Fruit fly (Drosophila melanogaster): ENCODE measurements around the gene INPP5E.
A peak's percentile ranks its signal among the peaks of the same experiment; 100 is the strongest.

Gene INPP5E

dm6 chr3L:12271195-12271618 is 6.2 kb upstream of the INPP5E start, which contains the start of gene Pbgs (continued):
- TF ChIP-seq D (optimal IDR thresholded peaks at IDR 0.05) (no peak), D (GFP tag; optimal IDR thresholded peaks at IDR 0.05) (no peak), ranshi (GFP tag; IDR thresholded peaks at IDR 0.05) (peak; percentile 8; the same call in 1 of the 2 replicates), CG12391 (tag; optimal IDR thresholded peaks at IDR 0.05) (peak; percentile 52), CG14965 (GFP tag; optimal IDR thresholded peaks at IDR 0.05; ENCODE audit: borderline replicate concordance) (no peak), pum (GFP tag; optimal IDR thresholded peaks at IDR 0.05) (no peak), zfh2 (GFP tag; optimal IDR thresholded peaks at IDR 0.05) (no peak), z (GFP tag; IDR thresholded peaks at IDR 0.05) (no peak), insv (GFP tag; optimal IDR thresholded peaks at IDR 0.05) (no peak), lbe (GFP tag; optimal IDR thresholded peaks at IDR 0.05) (peak; percentile 38), CG14860 (GFP tag; IDR thresholded peaks at IDR 0.05; ENCODE audit: partially characterized antibody) (no peak), vnd (GFP tag; IDR thresholded peaks at IDR 0.05; ENCODE audit: partially characterized antibody) (no peak), CG13775 (GFP tag; optimal IDR thresholded peaks at IDR 0.05) (no peak), crol (GFP tag; IDR thresholded peaks at IDR 0.05) (no peak), MESR4 (GFP tag; optimal IDR thresholded peaks at IDR 0.05) (peak; percentile 62), H2.0 (GFP tag; IDR thresholded peaks at IDR 0.05) (peak; percentile 20), Doc3 (GFP tag; IDR thresholded peaks at IDR 0.05; ENCODE audit: partially characterized antibody) (no peak), B-H2 (GFP tag; optimal IDR thresholded peaks at IDR 0.05) (no peak), schlank (tag; optimal IDR thresholded peaks at IDR 0.05) (no peak), Fer3 (tag; optimal IDR thresholded peaks at IDR 0.05) (peak; percentile 70), CG9215 (GFP tag; IDR thresholded peaks at IDR 0.05) (no peak), CG16779 (GFP tag; IDR thresholded peaks at IDR 0.05) (no peak), CG7271 (tag; optimal IDR thresholded peaks at IDR 0.05) (peak; percentile 72), CG6175 (GFP tag; IDR thresholded peaks at IDR 0.05) (no peak), CG7786 (GFP tag; optimal IDR thresholded peaks at IDR 0.05) (no peak), p53 (GFP tag; optimal IDR thresholded peaks at IDR 0.05) (no peak), Abd-B (GFP tag; optimal IDR thresholded peaks at IDR 0.05) (no peak), tin (GFP tag; optimal IDR thresholded peaks at IDR 0.05) (no peak), CG12299 (tag; optimal IDR thresholded peaks at IDR 0.05) (peak; percentile 22), Bdp1 (GFP tag; optimal IDR thresholded peaks at IDR 0.05) (no peak), Rx (GFP tag; IDR thresholded peaks at IDR 0.05) (no peak), dpn (GFP tag; optimal IDR thresholded peaks at IDR 0.05) (no peak), emc (GFP tag; optimal IDR thresholded peaks at IDR 0.05) (no peak), Poxn (GFP tag; IDR thresholded peaks at IDR 0.05) (no peak), ara (GFP tag; IDR thresholded peaks at IDR 0.05) (no peak), dimm (GFP tag; IDR thresholded peaks at IDR 0.05) (no peak), CG9727 (GFP tag; optimal IDR thresholded peaks at IDR 0.05) (peak; percentile 62), Fer1 (GFP tag; optimal IDR thresholded peaks at IDR 0.05) (peak; percentile 69), unpg (GFP tag; optimal IDR thresholded peaks at IDR 0.05) (peak; percentile 66), CG42726 (GFP tag; IDR thresholded peaks at IDR 0.05; ENCODE audit: partially characterized antibody) (no peak), sens (GFP tag) (no peak), Trl (optimal IDR thresholded peaks at IDR 0.05) (no peak), Trl (GFP tag; optimal IDR thresholded peaks at IDR 0.05) (no peak), Atf-2 (GFP tag; optimal IDR thresholded peaks at IDR 0.05) (no peak), pita (GFP tag; optimal IDR thresholded peaks at IDR 0.05) (no peak), CG13624 (GFP tag; optimal IDR thresholded peaks at IDR 0.05) (no peak), rib (GFP tag; IDR thresholded peaks at IDR 0.05) (no peak), yki (optimal IDR thresholded peaks at IDR 0.05) (no peak), HHEX (GFP tag; optimal IDR thresholded peaks at IDR 0.05) (peak; percentile 59), toy (GFP tag; IDR thresholded peaks at IDR 0.05) (no peak), Ets65A (GFP tag) (no peak), CkIIα-i1 (GFP tag; IDR thresholded peaks at IDR 0.05) (no peak), mam (GFP tag; optimal IDR thresholded peaks at IDR 0.05) (no peak), hth (optimal IDR thresholded peaks at IDR 0.05) (no peak)

All from whole organism, embryonic.